Fruit fly (Drosophila melanogaster) whole organism, embryonic: ENCODE results near the gene Hrb98DE.

ENCODE experiments used
- Asciz ChIP-seq: fragments of 200-800 bp; sonication (Bioruptor generic); optimal IDR thresholded peaks from 2 replicates; lab custom pipeline; 2017; ENCODE audit warnings: missing biosample characterization, mild to moderate bottlenecking, missing genetic modification characterization, missing genetic modification reagents
- Atf6 ChIP-seq: fragments of 200-800 bp; sonication (Bioruptor generic); IDR thresholded peaks from 2 replicates; pipeline ENCODE4 v1.3.6; 2022; ENCODE audit warnings: missing biosample characterization, missing genetic modification characterization
- Blimp-1 ChIP-seq: fragments of 200-800 bp; sonication (Bioruptor generic); optimal IDR thresholded peaks from 3 replicates; lab custom pipeline; 2018; ENCODE audit warnings: missing biosample characterization, missing genetic modification characterization, mild to moderate bottlenecking, moderate library complexity, missing genetic modification reagents
- CG11723 ChIP-seq: fragments of 200-800 bp; sonication (Bioruptor generic); optimal IDR thresholded peaks from 2 replicates; lab custom pipeline; 2017; ENCODE audit warnings: missing biosample characterization, mild to moderate bottlenecking, missing genetic modification characterization
- CG12219 ChIP-seq: fragments of 200-800 bp; sonication (Bioruptor generic); optimal IDR thresholded peaks from 3 replicates; lab custom pipeline; 2018; ENCODE audit warnings: missing biosample characterization, mild to moderate bottlenecking, missing genetic modification characterization
- CG1233 ChIP-seq: fragments of 200-800 bp; sonication (Bioruptor generic); optimal IDR thresholded peaks from 4 replicates; lab custom pipeline; 2018; ENCODE audit warnings: missing biosample characterization, mild to moderate bottlenecking, missing genetic modification characterization
- CG13123 ChIP-seq: fragments of 200-800 bp; sonication (Bioruptor generic); optimal IDR thresholded peaks from 2 replicates; lab custom pipeline; 2016; ENCODE audit warnings: missing biosample characterization, missing genetic modification characterization
- CG13296 ChIP-seq: fragments of 200-800 bp; sonication (Bioruptor generic); optimal IDR thresholded peaks from 3 replicates; lab custom pipeline; 2018; ENCODE audit warnings: missing biosample characterization, mild to moderate bottlenecking, missing genetic modification characterization
- CG14710 ChIP-seq: fragments of 200-800 bp; sonication (Bioruptor generic); optimal IDR thresholded peaks from 3 replicates; lab custom pipeline; 2019; ENCODE audit warnings: missing biosample characterization, mild to moderate bottlenecking, missing genetic modification characterization, moderate library complexity
- CG15011 ChIP-seq: fragments of 200-800 bp; sonication (Bioruptor generic); optimal IDR thresholded peaks from 3 replicates; lab custom pipeline; 2018; ENCODE audit warnings: missing biosample characterization, mild to moderate bottlenecking, missing genetic modification characterization
- CG15269 ChIP-seq: fragments of 200-800 bp; sonication (Bioruptor generic); optimal IDR thresholded peaks from 2 replicates; lab custom pipeline; 2018; ENCODE audit warnings: missing biosample characterization, mild to moderate bottlenecking, missing genetic modification characterization, moderate library complexity
- CG1603 ChIP-seq: fragments of 200-800 bp; sonication (Bioruptor generic); optimal IDR thresholded peaks from 2 replicates; lab custom pipeline; 2019; ENCODE audit warnings: missing biosample characterization, mild to moderate bottlenecking, missing genetic modification characterization, moderate library complexity
- CG18262 ChIP-seq: fragments of 200-800 bp; optimal IDR thresholded peaks from 3 replicates; lab custom pipeline; 2019; ENCODE audit warnings: missing biosample characterization, mild to moderate bottlenecking, missing genetic modification characterization, moderate library complexity
- CG1832 ChIP-seq: fragments of 200-800 bp; sonication (Bioruptor generic); optimal IDR thresholded peaks from 2 replicates; lab custom pipeline; 2017; ENCODE audit warnings: missing biosample characterization, mild to moderate bottlenecking, missing genetic modification characterization, inconsistent platforms
- CG2712 ChIP-seq: fragments of 200-800 bp; optimal IDR thresholded peaks from 3 replicates; lab custom pipeline; 2019; ENCODE audit warnings: missing biosample characterization, mild to moderate bottlenecking, missing genetic modification characterization, moderate library complexity
- CG30431 ChIP-seq: fragments of 200-800 bp; sonication (Bioruptor generic); optimal IDR thresholded peaks from 2 replicates; lab custom pipeline; 2017; ENCODE audit warnings: missing biosample characterization, missing genetic modification characterization
- CG3281 ChIP-seq: fragments of 200-800 bp; sonication (Bioruptor generic); optimal IDR thresholded peaks from 3 replicates; lab custom pipeline; 2017; ENCODE audit warnings: missing biosample characterization, mild to moderate bottlenecking, missing genetic modification characterization
- CG3407 ChIP-seq: fragments of 200-800 bp; sonication (Bioruptor generic); optimal IDR thresholded peaks from 2 replicates; lab custom pipeline; 2018; ENCODE audit warnings: missing biosample characterization, mild to moderate bottlenecking, missing genetic modification characterization
- CG4707 ChIP-seq: fragments of 200-800 bp; sonication (Bioruptor generic); optimal IDR thresholded peaks from 2 replicates; lab custom pipeline; 2018; ENCODE audit warnings: missing biosample characterization, mild to moderate bottlenecking, missing genetic modification characterization, moderate library complexity
- CG6854 ChIP-seq: fragments of 200-800 bp; sonication (Bioruptor generic); optimal IDR thresholded peaks from 3 replicates; lab custom pipeline; 2017; ENCODE audit warnings: missing biosample characterization, mild to moderate bottlenecking, missing genetic modification characterization
- CG7556 ChIP-seq: fragments of 200-800 bp; sonication (Bioruptor generic); optimal IDR thresholded peaks from 2 replicates; lab custom pipeline; 2017; ENCODE audit warnings: missing biosample characterization, mild to moderate bottlenecking, missing genetic modification characterization
- CG7839 ChIP-seq: fragments of 200-800 bp; sonication (Bioruptor generic); optimal IDR thresholded peaks from 3 replicates; lab custom pipeline; 2018; ENCODE audit warnings: missing biosample characterization, mild to moderate bottlenecking, missing genetic modification characterization, moderate library complexity
- CG7963 ChIP-seq: fragments of 200-800 bp; sonication (Bioruptor generic); IDR thresholded peaks from 3 replicates; pipeline ENCODE4 v1.3.6; 2022; ENCODE audit warnings: missing biosample characterization, missing genetic modification characterization; ENCODE audit not compliant: partially characterized antibody
- CG8290 ChIP-seq, 3 experiments: fragments of 200-800 bp; sonication (Bioruptor generic); optimal IDR thresholded peaks; 2 replicates each; lab custom pipeline; 2016 to 2019; ENCODE audit warnings: missing biosample characterization in 3 of 3, missing genetic modification characterization in 3 of 3, mild to moderate bottlenecking in 2 of 3, moderate library complexity in 1 of 3
- CG8359 ChIP-seq: fragments of 200-800 bp; sonication (Bioruptor generic); optimal IDR thresholded peaks from 2 replicates; lab custom pipeline; 2017; ENCODE audit warnings: missing biosample characterization, mild to moderate bottlenecking, missing genetic modification characterization, borderline replicate concordance
- CG8944 ChIP-seq: fragments of 200-800 bp; sonication (Bioruptor generic); optimal IDR thresholded peaks from 3 replicates; lab custom pipeline; 2016; ENCODE audit warnings: missing biosample characterization, missing genetic modification characterization
- Camta ChIP-seq: fragments of 200-800 bp; sonication (Bioruptor generic); optimal IDR thresholded peaks from 2 replicates; lab custom pipeline; 2016; ENCODE audit warnings: missing biosample characterization, missing genetic modification characterization
- Dek ChIP-seq: fragments of 200-800 bp; sonication (Bioruptor generic); optimal IDR thresholded peaks from 3 replicates; lab custom pipeline; 2019; ENCODE audit warnings: missing biosample characterization, mild to moderate bottlenecking, missing genetic modification characterization, moderate library complexity
- E2f2 ChIP-seq: fragments of 200-800 bp; sonication (Bioruptor generic); IDR thresholded peaks from 2 replicates; pipeline ENCODE4 v1.3.6; 2022; ENCODE audit warnings: missing biosample characterization, missing genetic modification characterization
- Fer1 ChIP-seq: fragments of 200-800 bp; sonication (Bioruptor generic); optimal IDR thresholded peaks from 2 replicates; lab custom pipeline; 2017; ENCODE audit warnings: missing biosample characterization, mild to moderate bottlenecking, missing genetic modification characterization
- MBD-R2 ChIP-seq: fragments of 200-800 bp; sonication (Bioruptor generic); IDR thresholded peaks from 2 replicates; pipeline ENCODE4 v1.3.6; 2022; ENCODE audit warnings: missing biosample characterization, missing genetic modification characterization
- PHDP ChIP-seq: fragments of 200-800 bp; sonication (Bioruptor generic); optimal IDR thresholded peaks from 3 replicates; lab custom pipeline; 2018; ENCODE audit warnings: missing biosample characterization, mild to moderate bottlenecking, missing genetic modification characterization, moderate library complexity
- Rfx ChIP-seq: fragments of 200-800 bp; sonication (Bioruptor generic); IDR thresholded peaks from 2 replicates; pipeline ENCODE4 v1.3.6; 2022; ENCODE audit warnings: missing biosample characterization, missing genetic modification characterization
- Sox102F ChIP-seq: fragments of 200-800 bp; sonication (Bioruptor generic); optimal IDR thresholded peaks from 2 replicates; lab custom pipeline; 2018; ENCODE audit warnings: missing biosample characterization, mild to moderate bottlenecking, missing genetic modification characterization, moderate library complexity
- Ssrp ChIP-seq: fragments of 200-800 bp; sonication (Bioruptor generic); optimal IDR thresholded peaks from 2 replicates; lab custom pipeline; 2018; ENCODE audit warnings: missing biosample characterization, mild to moderate bottlenecking, missing genetic modification characterization, moderate library complexity
- Vsx1 ChIP-seq: fragments of 200-800 bp; sonication (Bioruptor generic); optimal IDR thresholded peaks from 2 replicates; lab custom pipeline; 2017; ENCODE audit warnings: missing biosample characterization, mild to moderate bottlenecking, missing genetic modification characterization, missing genetic modification reagents
- bcd ChIP-seq: fragments of 200-800 bp; sonication (Bioruptor generic); optimal IDR thresholded peaks from 2 replicates; lab custom pipeline; 2017; ENCODE audit warnings: missing biosample characterization, mild to moderate bottlenecking, missing genetic modification characterization
- dm ChIP-seq: fragments of 200-800 bp; sonication (Bioruptor generic); optimal IDR thresholded peaks from 3 replicates; lab custom pipeline; 2016; ENCODE audit warnings: missing biosample characterization, missing genetic modification characterization
- fd96Cb ChIP-seq: fragments of 200-800 bp; sonication (Bioruptor generic); optimal IDR thresholded peaks from 2 replicates; lab custom pipeline; 2018; ENCODE audit warnings: missing biosample characterization, mild to moderate bottlenecking, missing genetic modification characterization, moderate library complexity
- gcm ChIP-seq: fragments of 200-800 bp; sonication (Bioruptor generic); optimal IDR thresholded peaks from 2 replicates; lab custom pipeline; 2019; ENCODE audit warnings: missing biosample characterization, mild to moderate bottlenecking, missing genetic modification characterization, moderate library complexity
- ind ChIP-seq: fragments of 200-800 bp; sonication (Bioruptor generic); optimal IDR thresholded peaks from 3 replicates; lab custom pipeline; 2016; ENCODE audit warnings: missing biosample characterization, missing genetic modification characterization
- lab ChIP-seq: fragments of 200-800 bp; sonication (Bioruptor generic); optimal IDR thresholded peaks from 3 replicates; lab custom pipeline; 2017; ENCODE audit warnings: missing biosample characterization, missing genetic modification characterization, mild to moderate bottlenecking, moderate library complexity, missing genetic modification reagents
- nau ChIP-seq: fragments of 200-800 bp; sonication (Bioruptor generic); optimal IDR thresholded peaks from 3 replicates; lab custom pipeline; 2017; ENCODE audit warnings: missing biosample characterization, mild to moderate bottlenecking, missing genetic modification characterization, missing genetic modification reagents
- nmo ChIP-seq: fragments of 200-800 bp; sonication (Bioruptor generic); optimal IDR thresholded peaks from 2 replicates; lab custom pipeline; 2018; ENCODE audit warnings: missing biosample characterization, mild to moderate bottlenecking, missing genetic modification characterization, moderate library complexity
- odd ChIP-seq: fragments of 200-800 bp; sonication (Bioruptor generic); optimal IDR thresholded peaks from 2 replicates; lab custom pipeline; 2017; ENCODE audit warnings: missing biosample characterization, mild to moderate bottlenecking, missing genetic modification characterization
- org-1 ChIP-seq: fragments of 200-800 bp; sonication (Bioruptor generic); optimal IDR thresholded peaks from 2 replicates; lab custom pipeline; 2017; ENCODE audit warnings: missing biosample characterization, missing genetic modification characterization
- scrt ChIP-seq: fragments of 200-800 bp; sonication (Bioruptor generic); optimal IDR thresholded peaks from 2 replicates; lab custom pipeline; 2018; ENCODE audit warnings: missing biosample characterization, mild to moderate bottlenecking, missing genetic modification characterization, moderate library complexity
- so ChIP-seq: fragments of 200-800 bp; sonication (Bioruptor generic); IDR thresholded peaks from 3 replicates; pipeline ENCODE4 v1.3.6; 2022; ENCODE audit warnings: missing biosample characterization, missing genetic modification characterization
- unc-4 ChIP-seq: fragments of 200-800 bp; sonication (Bioruptor generic); IDR thresholded peaks from 2 replicates; pipeline ENCODE4 v1.3.6; 2022; ENCODE audit warnings: missing biosample characterization, missing genetic modification characterization; ENCODE audit not compliant: partially characterized antibody

Gene Hrb98DE

DNA sequence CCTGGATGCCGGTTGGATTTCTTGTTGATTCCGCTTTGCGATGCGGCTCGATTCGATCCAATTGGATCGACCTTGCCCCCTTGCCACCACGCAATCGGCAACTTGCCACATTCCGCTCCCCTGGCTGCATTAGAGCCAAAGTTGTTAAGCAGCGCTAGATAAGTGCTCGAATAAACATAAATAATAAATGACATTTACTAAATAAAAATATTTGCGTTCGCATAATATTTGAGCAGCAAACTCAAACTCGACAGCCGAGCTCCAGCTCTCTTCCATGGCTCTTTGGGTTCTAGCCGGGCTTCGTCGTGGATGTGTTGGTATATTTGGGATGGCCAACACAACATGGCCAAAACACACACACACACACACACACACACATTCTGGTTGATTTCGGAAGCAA, 28.8 kb upstream of the Hrb98DE start (continued):
- TF ChIP-seq Asciz (peak; percentile 64), CG6854 (GFP tag; lab: Kevin White, UChicago) (no peak), CG13296 (peak; percentile 56), CG1233 (GFP tag; lab: Kevin White, UChicago) (peak; percentile 59), CG3407 (GFP tag; lab: Kevin White, UChicago) (peak; percentile 65), lab (peak; percentile 75), CG12219 (peak; percentile 43), CG1603 (tag; lab: Kevin White, UChicago) (peak; percentile 69), org-1 (GFP tag; lab: Kevin White, UChicago) (peak; percentile 15), fd96Cb (tag; lab: Kevin White, UChicago) (peak; percentile 33), CG7839 (tag; lab: Kevin White, UChicago) (peak; percentile 26), gcm (GFP tag; lab: Kevin White, UChicago) (peak; percentile 6), PHDP (peak; percentile 71), CG15269 (peak; percentile 31), MBD-R2 (GFP tag; lab: Robert Waterston, UW) (no peak), Camta (GFP tag; lab: Kevin White, UChicago) (peak; percentile 5), odd (GFP tag; lab: Kevin White, UChicago) (peak; percentile 67), CG8359 (peak; percentile 64), CG8944 (GFP tag; lab: Kevin White, UChicago) (no peak), ind (no peak), Ssrp (tag; lab: Kevin White, UChicago) (no peak), E2f2 (no peak), Vsx1 (GFP tag; lab: Kevin White, UChicago) (peak; percentile 56), Atf6 (GFP tag; lab: Robert Waterston, UW) (0 out of 2 replicates have a peak, but pooled peaks have one; percentile 19), CG18262 (tag; lab: Kevin White, UChicago) (peak; percentile 11), CG15011 (GFP tag; lab: Kevin White, UChicago) (peak; percentile 37), CG4707 (GFP tag; lab: Kevin White, UChicago) (peak; percentile 36), Fer1 (peak; percentile 55), Dek (peak; percentile 10), CG3281 (peak; percentile 60), CG7963 (GFP tag; lab: Robert Waterston, UW) (no peak), CG2712 (tag; lab: Kevin White, UChicago) (peak; percentile 25), scrt (GFP tag; lab: Kevin White, UChicago) (peak; percentile 22), CG11723 (GFP tag; lab: Kevin White, UChicago) (peak; percentile 41), nmo (GFP tag; lab: Kevin White, UChicago) (no peak), CG14710 (tag; lab: Kevin White, UChicago) (peak; percentile 34), so (GFP tag; lab: Robert Waterston, UW) (no peak), Sox102F (GFP tag; lab: Kevin White, UChicago) (peak; percentile 38), dm (no peak), bcd (GFP tag; lab: Kevin White, UChicago) (peak; percentile 3), Blimp-1 (GFP tag; lab: Kevin White, UChicago) (peak; percentile 31), CG8290 (GFP tag; optimal IDR thresholded peaks at IDR 0.05; lab: Kevin White, UChicago) (no peak), CG8290 (tag; optimal IDR thresholded peaks at IDR 0.05; lab: Kevin White, UChicago) (peak in 1 of 2 experiments; percentile 82), CG30431 (GFP tag; lab: Kevin White, UChicago) (no peak), unc-4 (GFP tag; lab: Robert Waterston, UW) (no peak), CG13123 (no peak), nau (peak; percentile 64), Rfx (peak; percentile 22; the same call in 1 of the 2 replicates), CG1832 (no peak), CG7556 (GFP tag; lab: Kevin White, UChicago) (peak; percentile 38)
